Fruit fly (Drosophila melanogaster) whole organism, embryonic: ENCODE measurements around the gene Theg.

ENCODE experiments used
- CG10267 ChIP-seq: fragments of 200-800 bp; sonication (Bioruptor generic); optimal IDR thresholded peaks from 2 replicates; lab custom pipeline; 2018; ENCODE audit warnings: missing biosample characterization, mild to moderate bottlenecking, missing genetic modification characterization, moderate library complexity
- CG11085 ChIP-seq: fragments of 200-800 bp; sonication (Bioruptor generic); IDR thresholded peaks from 2 replicates; pipeline ENCODE4 v1.3.6; 2022; ENCODE audit warnings: missing biosample characterization, missing genetic modification characterization
- CG12391 ChIP-seq: fragments of 200-800 bp; sonication (Bioruptor generic); optimal IDR thresholded peaks from 3 replicates; lab custom pipeline; 2018; ENCODE audit warnings: missing biosample characterization, mild to moderate bottlenecking, missing genetic modification characterization, moderate library complexity
- CG12942 ChIP-seq: fragments of 200-800 bp; sonication (Bioruptor generic); optimal IDR thresholded peaks from 3 replicates; lab custom pipeline; 2016; ENCODE audit warnings: missing biosample characterization, missing genetic modification characterization
- CG17829 ChIP-seq: fragments of 200-800 bp; optimal IDR thresholded peaks from 2 replicates; lab custom pipeline; 2019; ENCODE audit warnings: missing biosample characterization, mild to moderate bottlenecking, missing genetic modification characterization, moderate library complexity
- CG18764 ChIP-seq: fragments of 200-800 bp; sonication (Bioruptor generic); optimal IDR thresholded peaks from 3 replicates; lab custom pipeline; 2016; ENCODE audit warnings: missing biosample characterization, missing genetic modification characterization
- CG2129 ChIP-seq: fragments of 200-800 bp; sonication (Bioruptor generic); IDR thresholded peaks from 2 replicates; pipeline ENCODE4 v1.3.6; 2022; ENCODE audit warnings: missing biosample characterization, missing genetic modification characterization; ENCODE audit not compliant: partially characterized antibody
- CG30020 ChIP-seq: fragments of 200-800 bp; optimal IDR thresholded peaks from 2 replicates; lab custom pipeline; 2019; ENCODE audit warnings: missing biosample characterization, mild to moderate bottlenecking, missing genetic modification characterization, moderate library complexity
- CG3407 ChIP-seq: fragments of 200-800 bp; sonication (Bioruptor generic); optimal IDR thresholded peaks from 2 replicates; lab custom pipeline; 2018; ENCODE audit warnings: missing biosample characterization, mild to moderate bottlenecking, missing genetic modification characterization
- CG3726 ChIP-seq: fragments of 200-800 bp; sonication (Bioruptor generic); IDR thresholded peaks from 3 replicates; pipeline ENCODE4, ENCODE4 v1.3.6; 2022; ENCODE audit warnings: missing biosample characterization, missing genetic modification characterization
- CG3995 ChIP-seq: fragments of 200-800 bp; sonication (Bioruptor generic); optimal IDR thresholded peaks from 3 replicates; lab custom pipeline; 2016; ENCODE audit warnings: missing biosample characterization, missing genetic modification characterization
- CG4282 ChIP-seq: fragments of 200-800 bp; sonication (Bioruptor generic); optimal IDR thresholded peaks from 2 replicates; lab custom pipeline; 2016; ENCODE audit warnings: missing biosample characterization, missing genetic modification characterization
- CG4328 ChIP-seq: fragments of 200-800 bp; sonication (Bioruptor generic); optimal IDR thresholded peaks from 3 replicates; lab custom pipeline; 2017; ENCODE audit warnings: missing biosample characterization, missing genetic modification reagents, missing genetic modification characterization
- CG6689 ChIP-seq: fragments of 200-800 bp; sonication (Bioruptor generic); IDR thresholded peaks from 2 replicates; pipeline ENCODE4 v1.3.6; 2022; ENCODE audit warnings: missing biosample characterization, missing genetic modification characterization
- CG7928 ChIP-seq: fragments of 200-800 bp; sonication (Bioruptor generic); optimal IDR thresholded peaks from 2 replicates; lab custom pipeline; 2017; ENCODE audit warnings: missing biosample characterization, mild to moderate bottlenecking, missing genetic modification characterization
- CG9876 ChIP-seq: fragments of 200-800 bp; sonication (Bioruptor generic); optimal IDR thresholded peaks from 2 replicates; lab custom pipeline; 2016; ENCODE audit warnings: missing biosample characterization, missing genetic modification characterization
- CTCF ChIP-seq: fragments of 200-800 bp; sonication (Bioruptor generic); optimal IDR thresholded peaks from 2 replicates; lab custom pipeline; 2017; ENCODE audit warnings: missing biosample characterization, mild to moderate bottlenecking, missing genetic modification characterization, moderate library complexity
- D19B ChIP-seq: fragments of 200-800 bp; sonication (Bioruptor generic); optimal IDR thresholded peaks from 2 replicates; lab custom pipeline; 2017; ENCODE audit warnings: missing biosample characterization, mild to moderate bottlenecking, missing genetic modification characterization
- Dll ChIP-seq: fragments of 200-800 bp; sonication (Bioruptor generic); IDR thresholded peaks from 4 replicates; pipeline ENCODE4 v1.3.6; 2022; ENCODE audit warnings: missing biosample characterization, missing genetic modification characterization; ENCODE audit not compliant: partially characterized antibody
- Ets97D ChIP-seq: fragments of 200-800 bp; sonication (Bioruptor generic); optimal IDR thresholded peaks from 3 replicates; lab custom pipeline; 2016; ENCODE audit warnings: missing biosample characterization, missing genetic modification characterization
- Fer3 ChIP-seq: fragments of 200-800 bp; sonication (Bioruptor generic); optimal IDR thresholded peaks from 2 replicates; lab custom pipeline; 2018; ENCODE audit warnings: missing biosample characterization, mild to moderate bottlenecking, missing genetic modification characterization, moderate library complexity
- Lim3 ChIP-seq: fragments of 200-800 bp; sonication (Bioruptor generic); IDR thresholded peaks from 2 replicates; pipeline ENCODE4 v1.3.6; 2022; ENCODE audit warnings: missing biosample characterization, missing genetic modification characterization
- Med ChIP-seq: fragments of 200-800 bp; sonication (Bioruptor generic); peaks from one replicate; lab custom pipeline; 2016; ENCODE audit warnings: missing biosample characterization, missing genetic modification characterization, mild to moderate bottlenecking, inconsistent platforms, moderate library complexity
- Nf-YB ChIP-seq: fragments of 200-800 bp; sonication (Bioruptor generic); optimal IDR thresholded peaks from 3 replicates; lab custom pipeline; 2019; ENCODE audit warnings: missing biosample characterization, mild to moderate bottlenecking, missing genetic modification characterization, moderate library complexity
- Nf-YC ChIP-seq: fragments of 200-800 bp; optimal IDR thresholded peaks from 3 replicates; lab custom pipeline; 2019; ENCODE audit warnings: missing biosample characterization, mild to moderate bottlenecking, missing genetic modification characterization, moderate library complexity
- NfI ChIP-seq: fragments of 200-800 bp; sonication (Bioruptor generic); optimal IDR thresholded peaks from 3 replicates; lab custom pipeline; 2018; ENCODE audit warnings: missing biosample characterization, mild to moderate bottlenecking, missing genetic modification characterization, moderate library complexity
- Sin3A ChIP-seq: fragments of >200 bp; optimal IDR thresholded peaks from 2 replicates; lab custom pipeline; 2018
- Six4 ChIP-seq: fragments of 200-800 bp; sonication (Bioruptor generic); optimal IDR thresholded peaks from 2 replicates; lab custom pipeline; 2016; ENCODE audit warnings: missing biosample characterization, missing genetic modification characterization
- Spps ChIP-seq: fragments of 200-800 bp; sonication (Bioruptor generic); optimal IDR thresholded peaks from 2 replicates; lab custom pipeline; 2018; ENCODE audit warnings: missing biosample characterization, mild to moderate bottlenecking, missing genetic modification characterization
- Sry-δ ChIP-seq: fragments of 200-800 bp; sonication (Bioruptor generic); optimal IDR thresholded peaks from 2 replicates; lab custom pipeline; 2016; ENCODE audit warnings: missing biosample characterization, missing genetic modification characterization
- Xbp1 ChIP-seq: fragments of 200-800 bp; sonication (Bioruptor generic); optimal IDR thresholded peaks from 3 replicates; lab custom pipeline; 2016; ENCODE audit warnings: missing biosample characterization, mild to moderate bottlenecking, missing genetic modification characterization
- YL-1 ChIP-seq: fragments of 200-800 bp; sonication (Bioruptor generic); optimal IDR thresholded peaks from 3 replicates; lab custom pipeline; 2017; ENCODE audit warnings: missing biosample characterization, mild to moderate bottlenecking, missing genetic modification characterization
- ara ChIP-seq: fragments of 200-800 bp; sonication (Bioruptor generic); IDR thresholded peaks from 2 replicates; pipeline ENCODE4 v1.3.6; 2022; ENCODE audit warnings: missing biosample characterization, missing genetic modification characterization
- ato ChIP-seq: fragments of 200-800 bp; sonication (Bioruptor generic); IDR thresholded peaks from 2 replicates; pipeline ENCODE4 v1.3.6; 2022; ENCODE audit warnings: missing biosample characterization, missing genetic modification characterization; ENCODE audit not compliant: partially characterized antibody
- az2 ChIP-seq: fragments of 200-800 bp; sonication (Bioruptor generic); optimal IDR thresholded peaks from 3 replicates; lab custom pipeline; 2016; ENCODE audit warnings: missing biosample characterization, missing genetic modification characterization
- bbx ChIP-seq: fragments of 200-800 bp; sonication (Bioruptor generic); IDR thresholded peaks from 2 replicates; pipeline ENCODE4 v1.3.6; 2022; ENCODE audit warnings: missing biosample characterization, missing genetic modification characterization; ENCODE audit not compliant: partially characterized antibody
- cg ChIP-seq: fragments of 200-800 bp; sonication (Bioruptor generic); optimal IDR thresholded peaks from 3 replicates; lab custom pipeline; 2019; ENCODE audit warnings: missing biosample characterization, mild to moderate bottlenecking, missing genetic modification characterization, moderate library complexity
- chm ChIP-seq: fragments of 200-800 bp; sonication (Bioruptor generic); IDR thresholded peaks from 2 replicates; pipeline ENCODE4 v1.3.6; 2022; ENCODE audit warnings: missing biosample characterization, missing genetic modification characterization
- croc ChIP-seq: fragments of 200-800 bp; sonication (Bioruptor generic); conservative IDR thresholded peaks from 3 replicates; pipeline ENCODE4 v1.3.6; 2022; ENCODE audit warnings: missing biosample characterization, missing genetic modification characterization
- crp ChIP-seq, 2 experiments: fragments of 200-800 bp; sonication (Bioruptor generic); optimal IDR thresholded peaks; 2 replicates in 1 of 2; 3 replicates in 1 of 2; lab custom pipeline; 2017; ENCODE audit warnings: missing biosample characterization in 2 of 2, missing genetic modification characterization in 2 of 2, mild to moderate bottlenecking in 1 of 2, moderate library complexity in 1 of 2
- grau ChIP-seq: fragments of 200-800 bp; optimal IDR thresholded peaks from 3 replicates; lab custom pipeline; 2019; ENCODE audit warnings: missing biosample characterization, mild to moderate bottlenecking, missing genetic modification characterization, moderate library complexity
- gt ChIP-seq: fragments of 200-800 bp; sonication (Bioruptor generic); IDR thresholded peaks from 2 replicates; pipeline ENCODE4 v1.3.6; 2022; ENCODE audit warnings: missing biosample characterization, missing genetic modification characterization
- her ChIP-seq: fragments of 200-800 bp; sonication (Bioruptor generic); optimal IDR thresholded peaks from 2 replicates; lab custom pipeline; 2016; ENCODE audit warnings: missing biosample characterization, missing genetic modification characterization
- inv ChIP-seq: fragments of 200-800 bp; sonication (Bioruptor generic); IDR thresholded peaks from 2 replicates; pipeline ENCODE4 v1.3.6; 2022; ENCODE audit warnings: missing biosample characterization, missing genetic modification characterization; ENCODE audit not compliant: partially characterized antibody
- knrl ChIP-seq: fragments of 200-800 bp; sonication (Bioruptor generic); IDR thresholded peaks from 3 replicates; pipeline ENCODE4 v1.3.6; 2022; ENCODE audit warnings: missing biosample characterization, missing genetic modification characterization; ENCODE audit not compliant: partially characterized antibody
- luna ChIP-seq: fragments of 200-800 bp; sonication (Bioruptor generic); optimal IDR thresholded peaks from 2 replicates; lab custom pipeline; 2016; ENCODE audit warnings: missing biosample characterization, missing genetic modification characterization
- otp ChIP-seq: fragments of 200-800 bp; sonication (Bioruptor generic); IDR thresholded peaks from 3 replicates; pipeline ENCODE4, ENCODE4 v1.3.6; 2022; ENCODE audit warnings: missing biosample characterization, missing genetic modification characterization
- pho ChIP-seq: fragments of 200-800 bp; sonication (Bioruptor generic); optimal IDR thresholded peaks from 2 replicates; lab custom pipeline; 2016; ENCODE audit warnings: missing biosample characterization, missing genetic modification characterization
- sd ChIP-seq: fragments of 200-800 bp; sonication (Bioruptor generic); optimal IDR thresholded peaks from 3 replicates; lab custom pipeline; 2018; ENCODE audit warnings: missing biosample characterization, mild to moderate bottlenecking, missing genetic modification characterization, moderate library complexity
- sr ChIP-seq: fragments of 200-800 bp; sonication (Bioruptor generic); IDR thresholded peaks from 3 replicates; pipeline ENCODE4 v1.3.6; 2022; ENCODE audit warnings: missing biosample characterization, missing genetic modification characterization
- sug ChIP-seq: fragments of 200-800 bp; optimal IDR thresholded peaks from 2 replicates; lab custom pipeline; 2019; ENCODE audit warnings: missing biosample characterization, mild to moderate bottlenecking, missing genetic modification characterization, moderate library complexity
- tin ChIP-seq: fragments of 200-800 bp; sonication (Bioruptor generic); optimal IDR thresholded peaks from 3 replicates; lab custom pipeline; 2016; ENCODE audit warnings: missing biosample characterization, missing genetic modification characterization
- tna ChIP-seq: fragments of 200-800 bp; sonication (Bioruptor generic); IDR thresholded peaks from 2 replicates; pipeline ENCODE4 v1.3.6; 2022; ENCODE audit warnings: missing biosample characterization, missing genetic modification characterization; ENCODE audit not compliant: partially characterized antibody
- wek ChIP-seq: fragments of 200-800 bp; sonication (Bioruptor generic); optimal IDR thresholded peaks from 3 replicates; lab custom pipeline; 2018; ENCODE audit warnings: missing biosample characterization, mild to moderate bottlenecking, missing genetic modification characterization, moderate library complexity

Gene Theg

dm6 chr3R:22034160-22034742, 19.8 kb downstream of the Theg start, which contains the start of the genes CG45099, CG6015, pit and Fadd (continued):
- TF ChIP-seq sd (tag; lab: Kevin White, UChicago) (no peak), CG6689 (GFP tag; lab: Robert Waterston, UW) (peak; percentile 54), pho (no peak), Nf-YC (tag; lab: Kevin White, UChicago) (no peak), Spps (no peak), Fer3 (tag; lab: Kevin White, UChicago) (no peak), CG12942 (no peak), az2 (GFP tag; lab: Kevin White, UChicago) (no peak), CG3407 (GFP tag; lab: Kevin White, UChicago) (no peak), CG2129 (GFP tag; lab: Robert Waterston, UW) (no peak), CG4282 (GFP tag; lab: Kevin White, UChicago) (no peak), NfI (no peak), sr (GFP tag; lab: Robert Waterston, UW) (no peak), tin (GFP tag; lab: Kevin White, UChicago) (no peak), D19B (GFP tag; lab: Kevin White, UChicago) (no peak), CG4328 (GFP tag; lab: Kevin White, UChicago) (no peak), sug (tag; lab: Kevin White, UChicago) (no peak), ara (no peak), CG10267 (tag; lab: Kevin White, UChicago) (peak; percentile 46), CG3995 (GFP tag; lab: Kevin White, UChicago) (peak; percentile 16), CG17829 (peak; percentile 37), Lim3 (no peak), croc (GFP tag; lab: Robert Waterston, UW) (no peak), otp (no peak), Six4 (GFP tag; lab: Kevin White, UChicago) (no peak), chm (no peak), CG11085 (no peak), CG12391 (tag; lab: Kevin White, UChicago) (peak; percentile 35), grau (tag; lab: Kevin White, UChicago) (no peak), CG9876 (no peak), CTCF (no peak), cg (GFP tag; lab: Kevin White, UChicago) (no peak), wek (GFP tag; lab: Kevin White, UChicago) (no peak), her (GFP tag; lab: Kevin White, UChicago) (no peak), CG30020 (tag; lab: Kevin White, UChicago) (peak; percentile 50), CG3726 (GFP tag; lab: Robert Waterston, UW) (no peak), CG18764 (GFP tag; lab: Kevin White, UChicago) (no peak), crp (GFP tag; optimal IDR thresholded peaks at IDR 0.05; lab: Kevin White, UChicago) (no peak), gt (no peak), CG7928 (GFP tag; lab: Kevin White, UChicago) (peak; percentile 64), Nf-YB (GFP tag; lab: Kevin White, UChicago) (no peak), luna (GFP tag; lab: Kevin White, UChicago) (no peak)

DNA sequence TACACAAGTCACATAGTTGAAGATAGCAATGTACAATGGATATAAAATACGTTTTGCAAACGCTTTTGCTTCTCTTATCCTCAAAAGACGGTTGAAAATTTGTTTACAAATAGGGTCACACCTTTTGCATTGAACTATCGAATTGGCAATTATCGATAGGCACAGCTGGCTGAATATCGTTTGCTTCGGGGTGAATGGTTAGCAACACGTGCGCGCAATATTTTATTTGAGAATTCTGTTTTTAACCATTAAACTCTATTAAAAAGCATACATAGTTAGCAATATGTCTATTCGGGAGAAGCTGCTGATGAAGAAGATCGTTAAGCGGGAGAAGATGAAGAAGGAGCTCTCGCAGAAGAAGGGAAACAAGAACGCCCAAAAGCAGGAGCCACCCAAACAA, 21.1 kb downstream of the Theg start:
- TF ChIP-seq Xbp1 (GFP tag; lab: Kevin White, UChicago), result no peak
- peak; percentile 85 for TF ChIP-seq ato
- TF ChIP-seq Ets97D (GFP tag; lab: Kevin White, UChicago), result peak; percentile 71
- peak; percentile 35 for TF ChIP-seq Sin3A
- peak; percentile 69 for TF ChIP-seq Sry-δ
- TF ChIP-seq Dll (GFP tag; lab: Robert Waterston, UW), result peak; percentile 73
- TF ChIP-seq bbx, result peak; percentile 84
- TF ChIP-seq inv (GFP tag; lab: Robert Waterston, UW), result peak; percentile 66; the same call in 1 of the 2 replicates
- peak; percentile 62 for TF ChIP-seq YL-1
- TF ChIP-seq tna (GFP tag; lab: Robert Waterston, UW), result peak; percentile 71
- TF ChIP-seq Med (GFP tag; lab: Kevin White, UChicago), result peak; percentile 71
- peak; percentile 75; the same call in 2 of the 3 replicates for TF ChIP-seq knrl
